Worm (Caenorhabditis elegans): ENCODE measurements around the gene T12D8.9.

T12D8.9 gene

DNA sequence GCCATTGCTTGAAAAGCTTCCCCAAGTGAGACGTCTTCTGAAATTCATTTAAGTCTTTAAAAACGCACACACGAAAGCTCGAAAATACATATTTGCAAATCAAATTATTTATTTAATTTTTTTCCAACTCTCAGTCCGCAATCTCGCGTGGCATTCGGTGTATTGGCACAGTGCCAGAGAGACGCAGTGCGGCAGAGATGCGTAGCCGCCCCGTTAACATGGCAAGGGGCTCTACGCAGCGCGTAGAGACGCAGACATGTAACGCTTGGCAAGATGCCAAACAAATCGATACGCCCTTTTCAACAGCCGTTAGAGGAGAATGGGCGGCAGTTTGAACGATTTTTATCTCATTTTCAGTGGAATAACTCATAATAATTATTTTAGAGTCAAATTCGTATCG, 26.6 kb downstream of the T12D8.9 start, which contains the start of the genes drr-2 and set-16 (continued):
- TF ChIP-seq dve-1 (tag; optimal IDR thresholded peaks at IDR 0.05) (peak; percentile 92), hlh-6 (tag; optimal IDR thresholded peaks at IDR 0.05) (no peak), unc-42 (tag; optimal IDR thresholded peaks at IDR 0.05) (peak; percentile 99), odd-2 (tag; optimal IDR thresholded peaks at IDR 0.05) (peak; percentile 10), sdc-2 (tag; optimal IDR thresholded peaks at IDR 0.05) (peak; percentile 44), nfya-1 (tag; optimal IDR thresholded peaks at IDR 0.05) (peak; percentile 97), pat-9 (tag; optimal IDR thresholded peaks at IDR 0.05) (no peak), ets-4 (tag; optimal IDR thresholded peaks at IDR 0.05) (peak; percentile 72), nhr-232 (tag; optimal IDR thresholded peaks at IDR 0.05) (no peak), C08G9.2 (tag; optimal IDR thresholded peaks at IDR 0.05) (peak; percentile 62), C38D4.7 (GFP tag; optimal IDR thresholded peaks at IDR 0.05) (no peak), T23F11.4 (GFP tag; optimal IDR thresholded peaks at IDR 0.05) (peak; percentile 9), elt-2 (tag; optimal IDR thresholded peaks at IDR 0.05) (peak; percentile 82), fax-1 (tag; optimal IDR thresholded peaks at IDR 0.05) (no peak), pros-1 (tag; optimal IDR thresholded peaks at IDR 0.05) (peak; percentile 82), eyg-1 (tag; optimal IDR thresholded peaks at IDR 0.05) (no peak), elt-4 (tag; optimal IDR thresholded peaks at IDR 0.05) (no peak), fkh-10 (GFP tag; optimal IDR thresholded peaks at IDR 0.05) (peak; percentile 43), ahr-1 (tag; optimal IDR thresholded peaks at IDR 0.05) (peak; percentile 21), pha-4 (tag; optimal IDR thresholded peaks at IDR 0.05) (no peak), hlh-15 (tag; optimal IDR thresholded peaks at IDR 0.05) (no peak)

DNA sequence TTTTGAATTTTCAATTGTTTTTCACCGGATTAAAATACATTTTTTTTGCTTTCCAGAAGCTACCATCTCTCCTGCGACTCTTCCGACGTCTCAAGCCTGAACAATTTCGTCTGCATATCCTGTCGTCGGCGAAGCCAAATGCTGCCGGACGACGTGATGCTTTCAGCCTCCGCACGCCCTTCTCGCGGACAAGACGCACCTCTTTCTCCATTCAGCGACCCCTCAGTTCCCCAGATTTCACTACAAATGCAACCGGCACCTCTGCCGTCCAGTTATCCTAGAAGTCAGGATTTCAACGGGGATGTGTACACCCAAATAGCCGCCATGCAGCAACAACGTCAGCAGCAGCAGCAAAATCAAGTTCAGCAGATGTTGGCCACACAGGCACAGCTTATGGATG, 27.4 kb downstream of the T12D8.9 start:
- TF ChIP-seq ama-1 (optimal IDR thresholded peaks at IDR 0.05) (no peak), dve-1 (tag; optimal IDR thresholded peaks at IDR 0.05) (no peak), syd-9 (tag; optimal IDR thresholded peaks at IDR 0.05) (no peak), C08G9.2 (tag; optimal IDR thresholded peaks at IDR 0.05) (no peak), ceh-9 (tag; optimal IDR thresholded peaks at IDR 0.05) (peak; percentile 26), unc-3 (GFP tag; conservative IDR thresholded peaks at IDR 0.05) (no peak), unc-3 (tag; optimal IDR thresholded peaks at IDR 0.05) (no peak)

DNA sequence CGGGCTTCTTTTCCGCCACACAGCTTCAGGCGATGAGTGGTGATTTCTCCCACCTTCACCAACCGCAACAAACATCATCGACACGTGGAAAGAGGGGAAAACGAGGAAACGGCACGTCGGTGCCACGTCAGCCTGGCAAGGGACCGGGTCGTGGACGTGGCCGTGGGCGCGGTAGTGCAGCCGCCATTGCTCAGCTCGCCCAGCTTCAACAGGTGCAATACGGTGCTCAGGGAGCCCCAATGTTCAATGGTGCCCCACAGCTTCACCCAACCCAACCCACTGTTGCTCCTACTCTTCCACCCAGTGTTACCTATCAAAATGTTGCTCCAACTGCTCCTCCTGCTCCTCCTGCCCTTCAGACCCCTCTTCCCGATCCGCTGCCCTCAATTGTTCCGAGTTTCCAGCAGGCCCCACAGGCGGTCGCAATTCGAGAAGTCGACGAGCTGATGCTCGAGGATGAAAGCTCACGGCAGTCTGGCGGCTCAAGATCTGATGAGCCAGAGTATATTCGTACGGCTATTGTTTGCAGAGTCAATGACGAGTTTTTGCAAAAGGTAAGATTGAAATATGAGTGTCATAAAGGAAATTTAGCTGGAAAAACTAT, 29.1 kb downstream of the T12D8.9 start:
- TF ChIP-seq elt-4 (tag; optimal IDR thresholded peaks at IDR 0.05) = peak; percentile 21
- TF ChIP-seq pros-1 (tag; optimal IDR thresholded peaks at IDR 0.05) = no peak

DNA sequence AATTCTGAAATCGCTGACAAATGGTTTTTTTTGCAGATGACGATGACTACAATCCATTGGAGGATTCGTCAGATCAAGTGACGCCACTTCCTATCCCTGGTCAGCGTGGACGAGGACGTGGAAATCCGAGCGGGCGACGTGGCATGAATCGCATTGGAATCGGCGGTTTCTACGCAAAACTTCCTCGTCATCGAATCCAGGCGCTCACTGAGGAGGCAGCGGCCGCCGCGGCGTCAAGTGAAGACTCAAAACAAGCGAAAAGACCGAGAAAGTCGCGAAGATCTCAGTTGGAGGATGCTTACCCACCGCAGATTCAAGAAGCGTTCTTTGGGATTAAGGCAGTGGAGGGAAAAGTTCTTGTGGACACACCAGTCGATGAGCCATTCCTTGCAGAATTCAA, 31.6 kb downstream of the T12D8.9 start:
- no peak for TF ChIP-seq pha-4 (tag; optimal IDR thresholded peaks at IDR 0.05)
- 0 out of 2 replicates have a peak, but pooled peaks have one; percentile 18 for TF ChIP-seq ceh-45 (GFP tag; IDR thresholded peaks at IDR 0.05)
- no peak for TF ChIP-seq elt-4 (tag; optimal IDR thresholded peaks at IDR 0.05)

DNA sequence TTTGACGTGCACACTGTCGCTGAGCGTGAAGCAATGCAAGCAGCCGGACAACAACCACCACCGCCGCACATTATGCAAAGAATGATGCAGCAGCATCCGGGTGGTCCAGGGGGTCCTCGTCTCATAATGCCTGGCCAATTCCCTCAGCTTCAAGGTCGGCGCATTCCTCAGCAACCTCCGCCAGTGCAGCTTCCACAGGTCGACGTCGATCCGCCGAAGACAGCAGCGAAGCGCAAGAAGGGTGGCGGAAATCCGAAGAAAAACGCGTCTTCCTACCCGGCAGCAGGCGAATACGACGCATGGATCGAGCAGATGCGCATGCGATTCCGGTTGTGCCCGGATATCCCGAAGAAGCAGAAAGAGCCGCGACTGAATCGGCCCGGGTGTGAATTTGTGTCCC, 34.5 kb downstream of the T12D8.9 start:
- TF ChIP-seq C08G9.2 (tag; optimal IDR thresholded peaks at IDR 0.05) = peak; percentile 36
- TF ChIP-seq nfya-1 (tag; optimal IDR thresholded peaks at IDR 0.05) = no peak

DNA sequence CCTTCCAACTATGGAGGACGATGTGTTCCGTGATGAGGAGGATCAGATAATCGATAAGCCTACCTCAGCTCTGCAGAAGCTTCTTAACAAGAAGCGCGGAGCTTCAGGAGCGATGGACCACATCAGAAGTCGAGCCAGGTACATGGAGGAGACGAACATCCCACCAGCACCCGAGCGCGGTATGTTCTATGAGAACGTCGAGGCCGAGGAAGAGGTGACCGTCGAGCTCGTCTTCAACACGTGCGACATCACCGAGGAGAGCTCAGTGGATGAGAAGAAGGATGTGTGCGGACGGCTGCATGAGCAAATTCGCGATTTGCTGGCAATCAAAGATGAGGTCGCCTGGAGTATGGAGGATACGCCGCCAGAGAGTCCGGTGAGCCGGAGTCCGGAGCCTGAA, 35.1 kb downstream of the T12D8.9 start:
- TF ChIP-seq npax-4 (tag; optimal IDR thresholded peaks at IDR 0.05) (no peak), ztf-16 (tag; optimal IDR thresholded peaks at IDR 0.05) (no peak), F13H6.1 (tag; optimal IDR thresholded peaks at IDR 0.05) (no peak), ceh-2 (tag; optimal IDR thresholded peaks at IDR 0.05) (no peak), ceh-22 (tag; optimal IDR thresholded peaks at IDR 0.05) (no peak), fkh-10 (GFP tag; optimal IDR thresholded peaks at IDR 0.05) (no peak), hlh-6 (tag; optimal IDR thresholded peaks at IDR 0.05) (no peak), nfya-1 (tag; optimal IDR thresholded peaks at IDR 0.05) (no peak), ceh-18 (tag; optimal IDR thresholded peaks at IDR 0.05) (no peak), unc-3 (GFP tag; conservative IDR thresholded peaks at IDR 0.05) (no peak), unc-3 (tag; optimal IDR thresholded peaks at IDR 0.05) (no peak), syd-9 (tag; optimal IDR thresholded peaks at IDR 0.05) (no peak), ceh-45 (GFP tag; IDR thresholded peaks at IDR 0.05) (no peak), dmd-4 (tag; optimal IDR thresholded peaks at IDR 0.05; ENCODE audit: borderline replicate concordance) (no peak), lim-6 (tag; optimal IDR thresholded peaks at IDR 0.05) (no peak), hlh-13 (GFP tag; optimal IDR thresholded peaks at IDR 0.05) (no peak), tbx-2 (tag; optimal IDR thresholded peaks at IDR 0.05) (no peak)

Data from whole organism, late embryonic.